Fruit fly (Drosophila melanogaster): Measurements from ENCODE around the gene CG31286.

CG31286 gene

DNA sequence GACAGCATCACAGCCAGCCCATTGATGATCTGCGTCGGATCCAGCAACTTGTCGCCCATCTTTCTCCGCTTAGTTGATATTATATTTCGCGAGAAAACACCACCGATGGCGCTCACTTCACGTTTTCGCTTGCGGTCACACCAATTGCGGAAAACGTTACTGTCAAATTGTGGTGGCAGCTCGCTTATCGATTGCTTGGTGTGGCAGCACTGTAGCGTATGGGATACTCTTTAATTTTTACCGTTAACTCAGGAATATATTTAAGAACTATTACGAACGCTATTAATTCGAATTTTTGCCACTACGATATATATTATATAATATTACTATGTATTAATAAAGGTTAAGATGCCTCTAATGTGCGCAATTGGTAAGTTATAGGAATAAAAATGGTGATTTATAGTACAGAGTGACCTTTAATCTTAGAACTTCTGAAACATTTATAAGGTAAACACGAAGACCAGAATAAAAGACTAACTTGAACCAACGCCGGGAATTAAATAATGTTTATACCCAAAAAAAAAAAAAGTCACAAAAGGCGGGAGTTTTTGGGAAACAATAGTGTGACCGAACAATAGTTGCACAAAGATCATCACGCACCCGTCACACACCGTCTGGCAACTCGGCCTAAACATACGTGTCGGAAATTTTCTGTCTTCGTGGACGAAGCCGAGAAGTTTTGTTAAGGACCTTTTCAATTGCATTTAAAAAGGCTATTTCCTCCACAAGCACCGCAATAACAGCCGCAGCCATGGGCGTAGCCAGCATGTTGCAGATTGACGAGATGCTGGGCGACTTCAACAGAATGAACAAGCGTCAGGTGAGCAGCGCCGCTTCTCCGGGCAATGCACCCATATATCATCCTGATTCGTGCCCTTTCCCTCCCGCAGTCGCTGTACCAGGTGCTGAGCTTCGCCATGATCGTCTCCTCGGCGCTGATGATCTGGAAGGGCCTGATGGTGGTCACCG lies 16.5 kb downstream of the CG31286 start, which contains the start of the genes CG1307 and twr (continued):
- peak; percentile 37 for TF ChIP-seq CG10431 (GFP tag; optimal IDR thresholded peaks at IDR 0.05)
- no peak for TF ChIP-seq jigr1 (GFP tag; IDR thresholded peaks at IDR 0.05)
- peak; percentile 74 for TF ChIP-seq CoRest (tag; optimal IDR thresholded peaks at IDR 0.05)
- TF ChIP-seq bab2 (GFP tag; optimal IDR thresholded peaks at IDR 0.05), result peak; percentile 11
- TF ChIP-seq dysf (GFP tag; IDR thresholded peaks at IDR 0.05), result peak; percentile 22; the same call in 1 of the 3 replicates
- no peak for TF ChIP-seq Oli (tag; optimal IDR thresholded peaks at IDR 0.05)
- 0 out of 2 replicates have a peak, but pooled peaks have one; percentile 16 for TF ChIP-seq Drgx (GFP tag; IDR thresholded peaks at IDR 0.05)
- no peak for TF ChIP-seq grau (tag; optimal IDR thresholded peaks at IDR 0.05)
- no peak for TF ChIP-seq disco-r (GFP tag; optimal IDR thresholded peaks at IDR 0.05)
- TF ChIP-seq CG14441 (GFP tag; IDR thresholded peaks at IDR 0.05), result peak; percentile 31; the same call in 1 of the 2 replicates
- TF ChIP-seq CG9437 (GFP tag; optimal IDR thresholded peaks at IDR 0.05), result peak; percentile 97
- peak in 1 of 2 experiments; percentile 17 for TF ChIP-seq dpn (GFP tag; optimal IDR thresholded peaks at IDR 0.05)
- no peak for TF ChIP-seq CG31224 (GFP tag; IDR thresholded peaks at IDR 0.05)
- no peak for TF ChIP-seq Neu2 (GFP tag; optimal IDR thresholded peaks at IDR 0.05; ENCODE audit: borderline replicate concordance)
- TF ChIP-seq emc (GFP tag; optimal IDR thresholded peaks at IDR 0.05), result no peak
- TF ChIP-seq bowl (GFP tag; IDR thresholded peaks at IDR 0.05), result no peak
- TF ChIP-seq CG2199 (GFP tag; IDR thresholded peaks at IDR 0.05), result no peak
- TF ChIP-seq CG11696 (GFP tag; IDR thresholded peaks at IDR 0.05), result no peak
- TF ChIP-seq CG10565 (GFP tag; optimal IDR thresholded peaks at IDR 0.05), result no peak
- TF ChIP-seq CG18011 (GFP tag; optimal IDR thresholded peaks at IDR 0.05), result no peak
- no peak for TF ChIP-seq gem (tag; optimal IDR thresholded peaks at IDR 0.05)
- peak; percentile 60 for TF ChIP-seq Dref (GFP tag; IDR thresholded peaks at IDR 0.05)
- TF ChIP-seq CG10321 (GFP tag; IDR thresholded peaks at IDR 0.05), result 0 out of 2 replicates have a peak, but pooled peaks have one; percentile 11
- no peak for TF ChIP-seq CG8089 (GFP tag; optimal IDR thresholded peaks at IDR 0.05)
- TF ChIP-seq zfh1 (GFP tag; IDR thresholded peaks at IDR 0.05), result peak; percentile 31; the same call in 1 of the 3 replicates
- TF ChIP-seq CG9817 (tag; optimal IDR thresholded peaks at IDR 0.05), result peak; percentile 30
- TF ChIP-seq CG8478 (optimal IDR thresholded peaks at IDR 0.05), result no peak
- TF ChIP-seq CG10267 (tag; optimal IDR thresholded peaks at IDR 0.05), result peak; percentile 55
- TF ChIP-seq lola (GFP tag; optimal IDR thresholded peaks at IDR 0.05), result peak in 1 of 3 experiments; percentile 27
- TF ChIP-seq CHES-1-like (GFP tag; optimal IDR thresholded peaks at IDR 0.05), result no peak
- no peak for TF ChIP-seq Bdp1 (GFP tag; optimal IDR thresholded peaks at IDR 0.05)
- TF ChIP-seq CG17912 (GFP tag; optimal IDR thresholded peaks at IDR 0.05), result peak; percentile 15
- TF ChIP-seq CG9727 (GFP tag; optimal IDR thresholded peaks at IDR 0.05), result no peak
- no peak; the same call in 2 of the 3 replicates for TF ChIP-seq CG16813 (GFP tag; IDR thresholded peaks at IDR 0.05; ENCODE audit: partially characterized antibody)
- TF ChIP-seq ranshi (GFP tag; IDR thresholded peaks at IDR 0.05), result 0 out of 2 replicates have a peak, but pooled peaks have one; percentile 13
- TF ChIP-seq pros (GFP tag; optimal IDR thresholded peaks at IDR 0.05), result no peak
- TF ChIP-seq Antp (GFP tag; optimal IDR thresholded peaks at IDR 0.05), result no peak
- TF ChIP-seq CG6813 (GFP tag; optimal IDR thresholded peaks at IDR 0.05), result peak; percentile 10
- TF ChIP-seq CG42726 (GFP tag; IDR thresholded peaks at IDR 0.05; ENCODE audit: partially characterized antibody), result no peak
- 0 out of 3 replicates have a peak, but pooled peaks have one; percentile 11 for TF ChIP-seq ken (GFP tag; IDR thresholded peaks at IDR 0.05)
- TF ChIP-seq CG30403 (GFP tag; optimal IDR thresholded peaks at IDR 0.05), result peak; percentile 36
- peak; percentile 51 for TF ChIP-seq stwl (tag; optimal IDR thresholded peaks at IDR 0.05)
- peak; percentile 50 for TF ChIP-seq Hmr (GFP tag; optimal IDR thresholded peaks at IDR 0.05)
- TF ChIP-seq ttk (GFP tag; IDR thresholded peaks at IDR 0.05), result 0 out of 2 replicates have a peak, but pooled peaks have one; percentile 38
- peak; percentile 55 for TF ChIP-seq row (GFP tag; IDR thresholded peaks at IDR 0.05)
- TF ChIP-seq CG12299 (tag; optimal IDR thresholded peaks at IDR 0.05), result no peak
- 0 out of 3 replicates have a peak, but pooled peaks have one; percentile 38 for TF ChIP-seq HLH4C (GFP tag; IDR thresholded peaks at IDR 0.05; ENCODE audit: partially characterized antibody)

Measured in whole organism, embryonic.